Fruit fly (Drosophila melanogaster) whole organism: Measurements from ENCODE around the gene Atg6.

Source experiments
- CG8478 ChIP-seq: fragments of >200 bp; optimal IDR thresholded peaks from 2 replicates; lab custom pipeline; 2018; ENCODE audit warnings: inconsistent platforms
- pan ChIP-seq: fragments of >200 bp; optimal IDR thresholded peaks from 2 replicates; lab custom pipeline; 2017
- psq ChIP-seq: fragments of >200 bp; optimal IDR thresholded peaks from 2 replicates; lab custom pipeline; 2017
- usp ChIP-seq: fragments of >200 bp; optimal IDR thresholded peaks from 2 replicates; lab custom pipeline; 2017; ENCODE audit warnings: missing biosample characterization, missing genetic modification characterization, mixed read lengths

DNA sequence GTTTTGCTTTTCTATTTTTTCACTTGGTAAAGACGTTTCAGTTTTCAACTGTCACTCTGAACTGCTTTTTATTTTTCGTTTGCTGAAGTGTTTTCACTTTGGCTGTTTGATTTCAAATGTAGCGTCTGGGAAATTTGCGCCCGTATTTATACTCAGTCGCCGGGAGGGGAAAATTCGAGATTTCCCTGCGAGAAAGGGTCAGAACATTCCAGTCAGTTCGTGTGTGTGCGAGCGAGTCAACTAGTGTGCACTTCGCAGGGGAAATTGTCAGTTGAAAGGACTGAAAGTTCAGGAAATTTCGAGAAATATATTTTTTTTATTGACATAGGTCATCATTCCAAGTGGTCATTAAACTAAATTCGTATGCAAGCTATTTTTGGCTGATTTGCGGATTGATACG, 6.6 kb upstream of the Atg6 start, which contains the start of gene Hsp68:
- TF ChIP-seq usp (GFP tag; lab: Kevin White, UChicago) = no peak
- no peak for TF ChIP-seq psq (lab: Kevin White, UChicago)
- TF ChIP-seq CG8478 (lab: Kevin White, UChicago) = peak; percentile 66
- no peak for TF ChIP-seq pan
